Worm (Caenorhabditis elegans) whole organism, L4/young adult: ENCODE data around the gene cyn-10.

Experiments
- W03F9.2 ChIP-seq: fragments of 150-350 bp; optimal IDR thresholded peaks from 2 replicates; lab custom pipeline; 2014; ENCODE audit warnings: missing biosample characterization, missing genetic modification characterization
- dao-5 ChIP-seq: sonication (generic microtip); optimal IDR thresholded peaks from 2 replicates; lab custom pipeline; 2016; ENCODE audit warnings: missing genotype, missing genetic modification characterization, moderate library complexity, missing compliant biosample characterization

- no peak for TF ChIP-seq W03F9.2
- TF ChIP-seq dao-5 (tag; lab: Kevin White, UChicago), result no peak
Observed at ce11 chrII:6883716-6884115, 29.4 kb downstream of the cyn-10 start, which contains the start of gene pmp-1.
